Fruit fly (Drosophila melanogaster) whole organism, embryonic: ENCODE measurements around the gene hng2.

Experiments used
- Atf-2 ChIP-seq: fragments of 200-800 bp; sonication (Bioruptor generic); optimal IDR thresholded peaks from 2 replicates; lab custom pipeline; 2016; ENCODE audit warnings: missing biosample characterization, missing genetic modification characterization
- B-H1 ChIP-seq: fragments of 200-800 bp; sonication (Bioruptor generic); IDR thresholded peaks from 3 replicates; pipeline ENCODE4 v1.3.6; 2022; ENCODE audit warnings: missing biosample characterization, missing genetic modification characterization
- Blimp-1 ChIP-seq: fragments of 200-800 bp; sonication (Bioruptor generic); optimal IDR thresholded peaks from 3 replicates; lab custom pipeline; 2018; ENCODE audit warnings: missing biosample characterization, missing genetic modification characterization, mild to moderate bottlenecking, moderate library complexity, missing genetic modification reagents
- CG10267 ChIP-seq: fragments of 200-800 bp; sonication (Bioruptor generic); optimal IDR thresholded peaks from 2 replicates; lab custom pipeline; 2018; ENCODE audit warnings: missing biosample characterization, mild to moderate bottlenecking, missing genetic modification characterization, moderate library complexity
- CG10654 ChIP-seq: fragments of 200-800 bp; sonication (Bioruptor generic); optimal IDR thresholded peaks from 2 replicates; lab custom pipeline; 2016; ENCODE audit warnings: missing biosample characterization, missing genetic modification characterization
- CG11247 ChIP-seq: fragments of 200-800 bp; sonication (Bioruptor generic); IDR thresholded peaks from 2 replicates; pipeline ENCODE4 v1.3.6; 2022; ENCODE audit warnings: missing biosample characterization, missing genetic modification characterization
- CG1529 ChIP-seq: fragments of 200-800 bp; sonication (Bioruptor generic); optimal IDR thresholded peaks from 3 replicates; lab custom pipeline; 2018; ENCODE audit warnings: missing biosample characterization, missing genetic modification characterization
- CG15479 ChIP-seq: fragments of 200-800 bp; sonication (Bioruptor generic); optimal IDR thresholded peaks from 3 replicates; lab custom pipeline; 2019; ENCODE audit warnings: missing biosample characterization, mild to moderate bottlenecking, missing genetic modification characterization, moderate library complexity
- CG15696 ChIP-seq: fragments of 200-800 bp; sonication (Bioruptor generic); optimal IDR thresholded peaks from 2 replicates; lab custom pipeline; 2019; ENCODE audit warnings: missing biosample characterization, mild to moderate bottlenecking, missing genetic modification characterization, moderate library complexity
- CG1602 ChIP-seq: fragments of 200-800 bp; sonication (Bioruptor generic); optimal IDR thresholded peaks from 3 replicates; lab custom pipeline; 2016; ENCODE audit warnings: missing biosample characterization, missing genetic modification characterization
- CG17328 ChIP-seq: fragments of 200-800 bp; sonication (Bioruptor generic); IDR thresholded peaks from 2 replicates; pipeline ENCODE4 v1.3.6; 2022; ENCODE audit warnings: missing biosample characterization, missing genetic modification characterization
- CG17612 ChIP-seq: fragments of 200-800 bp; sonication (Bioruptor generic); IDR thresholded peaks from 2 replicates; pipeline ENCODE4 v1.3.6; 2022; ENCODE audit warnings: missing biosample characterization, missing genetic modification characterization
- CG17829 ChIP-seq: fragments of 200-800 bp; optimal IDR thresholded peaks from 2 replicates; lab custom pipeline; 2019; ENCODE audit warnings: missing biosample characterization, mild to moderate bottlenecking, missing genetic modification characterization, moderate library complexity
- CG2199 ChIP-seq: fragments of 200-800 bp; sonication (Bioruptor generic); IDR thresholded peaks from 3 replicates; pipeline ENCODE4 v1.3.6; 2022; ENCODE audit warnings: missing biosample characterization, missing genetic modification characterization
- CG2889 ChIP-seq: fragments of 200-800 bp; sonication (Bioruptor generic); IDR thresholded peaks from 3 replicates; pipeline ENCODE4 v1.3.6; 2022; ENCODE audit warnings: missing biosample characterization, missing genetic modification characterization
- CG3163 ChIP-seq: fragments of 200-800 bp; sonication (Bioruptor generic); optimal IDR thresholded peaks from 3 replicates; lab custom pipeline; 2016; ENCODE audit warnings: missing biosample characterization, missing genetic modification characterization
- CG3995 ChIP-seq: fragments of 200-800 bp; sonication (Bioruptor generic); optimal IDR thresholded peaks from 3 replicates; lab custom pipeline; 2016; ENCODE audit warnings: missing biosample characterization, missing genetic modification characterization
- CG43689 ChIP-seq: fragments of 200-800 bp; sonication (Bioruptor generic); IDR thresholded peaks from 2 replicates; pipeline ENCODE4 v1.3.6; 2022; ENCODE audit warnings: missing biosample characterization, missing genetic modification characterization
- CG6254 ChIP-seq: fragments of 200-800 bp; sonication (Bioruptor generic); optimal IDR thresholded peaks from 3 replicates; lab custom pipeline; 2017; ENCODE audit warnings: mild to moderate bottlenecking, missing biosample characterization, missing genetic modification reagents, missing genetic modification characterization
- CG7372 ChIP-seq: fragments of 200-800 bp; sonication (Bioruptor generic); IDR thresholded peaks from 2 replicates; pipeline ENCODE4 v1.3.6; 2022; ENCODE audit warnings: missing biosample characterization, missing genetic modification characterization
- Camta ChIP-seq: fragments of 200-800 bp; sonication (Bioruptor generic); optimal IDR thresholded peaks from 2 replicates; lab custom pipeline; 2016; ENCODE audit warnings: missing biosample characterization, missing genetic modification characterization
- D19B ChIP-seq: fragments of 200-800 bp; sonication (Bioruptor generic); optimal IDR thresholded peaks from 2 replicates; lab custom pipeline; 2017; ENCODE audit warnings: missing biosample characterization, mild to moderate bottlenecking, missing genetic modification characterization
- Doc3 ChIP-seq: fragments of 200-800 bp; sonication (Bioruptor generic); IDR thresholded peaks from 3 replicates; pipeline ENCODE4 v1.3.6; 2022; ENCODE audit warnings: missing biosample characterization, missing genetic modification characterization; ENCODE audit not compliant: partially characterized antibody
- E2f2 ChIP-seq: fragments of 200-800 bp; sonication (Bioruptor generic); IDR thresholded peaks from 2 replicates; pipeline ENCODE4 v1.3.6; 2022; ENCODE audit warnings: missing biosample characterization, missing genetic modification characterization
- HLHmδ ChIP-seq: fragments of 200-800 bp; sonication (Bioruptor generic); optimal IDR thresholded peaks from 2 replicates; lab custom pipeline; 2018; ENCODE audit warnings: missing biosample characterization, mild to moderate bottlenecking, missing genetic modification characterization, moderate library complexity
- Hsf ChIP-seq: fragments of 200-800 bp; sonication (Bioruptor generic); optimal IDR thresholded peaks from 3 replicates; lab custom pipeline; 2016; ENCODE audit warnings: missing biosample characterization, missing genetic modification characterization
- Kr ChIP-seq: fragments of 200-800 bp; sonication (Bioruptor generic); optimal IDR thresholded peaks from 2 replicates; lab custom pipeline; 2017; ENCODE audit warnings: missing biosample characterization, mild to moderate bottlenecking, missing genetic modification characterization
- Med ChIP-seq: fragments of 200-800 bp; sonication (Bioruptor generic); peaks from one replicate; lab custom pipeline; 2016; ENCODE audit warnings: missing biosample characterization, missing genetic modification characterization, mild to moderate bottlenecking, inconsistent platforms, moderate library complexity
- Myb ChIP-seq: fragments of 200-800 bp; sonication (Bioruptor generic); optimal IDR thresholded peaks from 2 replicates; lab custom pipeline; 2016; ENCODE audit warnings: missing biosample characterization, missing genetic modification characterization
- NFAT ChIP-seq: fragments of 200-800 bp; sonication (Bioruptor generic); IDR thresholded peaks from 2 replicates; pipeline ENCODE4 v1.3.6; 2022; ENCODE audit warnings: missing biosample characterization, missing genetic modification characterization
- aop ChIP-seq: fragments of 200-800 bp; sonication (Bioruptor generic); IDR thresholded peaks from 2 replicates; pipeline ENCODE4 v1.3.6; 2022; ENCODE audit warnings: missing biosample characterization, missing genetic modification characterization
- cas ChIP-seq: fragments of 200-800 bp; sonication (Bioruptor generic); IDR thresholded peaks from 2 replicates; pipeline ENCODE4 v1.3.6; 2022; ENCODE audit warnings: missing biosample characterization, missing genetic modification characterization
- chif ChIP-seq, 2 experiments: fragments of 200-800 bp; sonication (Bioruptor generic); optimal IDR thresholded peaks; 3 replicates each; lab custom pipeline; 2016; ENCODE audit warnings: missing biosample characterization in 2 of 2, missing genetic modification characterization in 2 of 2
- dm ChIP-seq: fragments of 200-800 bp; sonication (Bioruptor generic); optimal IDR thresholded peaks from 3 replicates; lab custom pipeline; 2016; ENCODE audit warnings: missing biosample characterization, missing genetic modification characterization
- gce ChIP-seq: fragments of 200-800 bp; sonication (Bioruptor generic); IDR thresholded peaks from 3 replicates; pipeline ENCODE4 v1.3.6; 2022; ENCODE audit warnings: missing biosample characterization, missing genetic modification characterization
- jigr1 ChIP-seq: fragments of 200-800 bp; sonication (Bioruptor generic); IDR thresholded peaks from 3 replicates; pipeline ENCODE4 v1.3.6; 2022; ENCODE audit warnings: missing biosample characterization, missing genetic modification characterization
- nom ChIP-seq: fragments of 200-800 bp; sonication (Bioruptor generic); optimal IDR thresholded peaks from 2 replicates; lab custom pipeline; 2017; ENCODE audit warnings: missing biosample characterization, missing genetic modification characterization, mild to moderate bottlenecking, moderate library complexity, missing genetic modification reagents
- p53 ChIP-seq: fragments of 200-800 bp; sonication (Bioruptor generic); optimal IDR thresholded peaks from 2 replicates; lab custom pipeline; 2016; ENCODE audit warnings: missing biosample characterization, missing genetic modification characterization
- prd ChIP-seq, 3 experiments: fragments of >200 bp in 2 of 3; fragments of 200-800 bp in 1 of 3; sonication (Bioruptor generic) in 1 of 3; optimal IDR thresholded peaks in 2 of 3; IDR thresholded peaks in 1 of 3; 2 replicates in 2 of 3; 3 replicates in 1 of 3; pipeline versions ENCODE4 v1.3.6 to Lab custom; 2017 to 2022; ENCODE audit warnings: missing biosample characterization in 1 of 3, missing genetic modification characterization in 1 of 3
- pros ChIP-seq: fragments of 200-800 bp; sonication (Bioruptor generic); optimal IDR thresholded peaks from 3 replicates; lab custom pipeline; 2019; ENCODE audit warnings: missing biosample characterization, mild to moderate bottlenecking, missing genetic modification characterization, moderate library complexity
- schlank ChIP-seq: fragments of 200-800 bp; sonication (Bioruptor generic); optimal IDR thresholded peaks from 2 replicates; lab custom pipeline; 2018; ENCODE audit warnings: missing biosample characterization, mild to moderate bottlenecking, missing genetic modification characterization
- seq ChIP-seq: fragments of 200-800 bp; sonication (Bioruptor generic); IDR thresholded peaks from 2 replicates; pipeline ENCODE4 v1.3.6; 2022; ENCODE audit warnings: missing biosample characterization, missing genetic modification characterization
- tin ChIP-seq: fragments of 200-800 bp; sonication (Bioruptor generic); optimal IDR thresholded peaks from 3 replicates; lab custom pipeline; 2016; ENCODE audit warnings: missing biosample characterization, missing genetic modification characterization
- tll ChIP-seq, 2 experiments: fragments of 200-800 bp in 1 of 2; fragments of >200 bp in 1 of 2; sonication (Bioruptor generic) in 1 of 2; optimal IDR thresholded peaks; 2 replicates each; lab custom pipeline; 2017 to 2019; ENCODE audit warnings: missing biosample characterization in 2 of 2, missing genetic modification characterization in 2 of 2, mild to moderate bottlenecking in 1 of 2, moderate library complexity in 1 of 2
- tna ChIP-seq: fragments of 200-800 bp; sonication (Bioruptor generic); IDR thresholded peaks from 2 replicates; pipeline ENCODE4 v1.3.6; 2022; ENCODE audit warnings: missing biosample characterization, missing genetic modification characterization; ENCODE audit not compliant: partially characterized antibody
- twi ChIP-seq: fragments of 200-800 bp; optimal IDR thresholded peaks from 2 replicates; lab custom pipeline; 2019; ENCODE audit warnings: missing biosample characterization, mild to moderate bottlenecking, missing genetic modification characterization, moderate library complexity
- zen ChIP-seq: fragments of 200-800 bp; sonication (Bioruptor generic); optimal IDR thresholded peaks from 3 replicates; lab custom pipeline; 2018; ENCODE audit warnings: missing biosample characterization, mild to moderate bottlenecking, missing genetic modification characterization, moderate library complexity

hng2 gene

dm6 chr3R:8849373-8850228, 43.5 kb downstream of the hng2 start (continued):
- TF ChIP-seq CG3995 (GFP tag; lab: Kevin White, UChicago) (no peak), B-H1 (GFP tag; lab: Robert Waterston, UW) (no peak; the same call in 2 of the 3 replicates), Doc3 (no peak), CG17829 (peak; percentile 53), chif (GFP tag; optimal IDR thresholded peaks at IDR 0.05; lab: Kevin White, UChicago) (peak in 1 of 2 experiments; percentile 23), pros (GFP tag; lab: Kevin White, UChicago) (peak; percentile 14), zen (tag; lab: Kevin White, UChicago) (no peak), CG17328 (GFP tag; lab: Robert Waterston, UW) (0 out of 2 replicates have a peak, but pooled peaks have one; percentile 6), CG10267 (tag; lab: Kevin White, UChicago) (peak; percentile 44), HLHmδ (GFP tag; lab: Kevin White, UChicago) (peak; percentile 50), CG1529 (peak; percentile 23), CG3163 (GFP tag; lab: Kevin White, UChicago) (no peak), dm (GFP tag; lab: Kevin White, UChicago) (no peak), CG17612 (GFP tag; lab: Robert Waterston, UW) (no peak)
- TF ChIP-seq, all 482 proteins: peak for 106

- TF ChIP-seq Camta (GFP tag; lab: Kevin White, UChicago) (no peak), Hsf (GFP tag; lab: Kevin White, UChicago) (no peak), CG2889 (GFP tag; lab: Robert Waterston, UW) (no peak), gce (no peak), CG7372 (GFP tag; lab: Robert Waterston, UW) (no peak), Myb (GFP tag; lab: Kevin White, UChicago) (no peak), prd (optimal IDR thresholded peaks at IDR 0.05; lab: Kevin White, UChicago) (no peak), prd (GFP tag; IDR thresholded peaks at IDR 0.05; lab: Robert Waterston, UW) (no peak), Blimp-1 (GFP tag; lab: Kevin White, UChicago) (no peak), Med (peak; percentile 39), CG6254 (GFP tag; lab: Kevin White, UChicago) (no peak), CG10654 (GFP tag; lab: Kevin White, UChicago) (no peak), twi (tag; lab: Kevin White, UChicago) (peak; percentile 87), CG17829 (no peak), Atf-2 (GFP tag; lab: Kevin White, UChicago) (no peak), seq (GFP tag; lab: Robert Waterston, UW) (no peak), CG11247 (GFP tag; lab: Robert Waterston, UW) (no peak), aop (no peak), nom (GFP tag; lab: Kevin White, UChicago) (no peak), tll (GFP tag; optimal IDR thresholded peaks at IDR 0.05; lab: Kevin White, UChicago) (peak in 1 of 2 experiments; percentile 94), CG15479 (GFP tag; lab: Kevin White, UChicago) (peak; percentile 83), CG15696 (tag; lab: Kevin White, UChicago) (peak; percentile 61), D19B (GFP tag; lab: Kevin White, UChicago) (no peak), cas (GFP tag; lab: Robert Waterston, UW) (no peak), CG1602 (GFP tag; lab: Kevin White, UChicago) (no peak), p53 (GFP tag; lab: Kevin White, UChicago) (no peak), CG43689 (GFP tag; lab: Robert Waterston, UW) (no peak), jigr1 (GFP tag; lab: Robert Waterston, UW) (no peak), CG10267 (tag; lab: Kevin White, UChicago) (no peak), tin (GFP tag; lab: Kevin White, UChicago) (no peak), schlank (tag; lab: Kevin White, UChicago) (no peak), Kr (GFP tag; lab: Kevin White, UChicago) (peak; percentile 0), E2f2 (GFP tag; lab: Robert Waterston, UW) (no peak), zen (tag; lab: Kevin White, UChicago) (peak; percentile 35), CG2199 (0 out of 3 replicates have a peak, but pooled peaks have one; percentile 78), NFAT (no peak), tna (GFP tag; lab: Robert Waterston, UW) (no peak)
Measured at dm6 chr3R:8850616-8851015, 44.5 kb downstream of the hng2 start.
